Worm (Caenorhabditis elegans) whole organism, young adult: Measurements from ENCODE around the gene gcy-31.

Experiments used
- B0336.3 ChIP-seq: fragments of 200-800 bp; sonication (Bioruptor generic); IDR thresholded peaks from 2 replicates; pipeline ENCODE4 v1.3.6; 2022; ENCODE audit warnings: missing genetic modification characterization, missing compliant biosample characterization
- F37B4.10 ChIP-seq: fragments of 200-800 bp; sonication (Bioruptor generic); IDR thresholded peaks from 2 replicates; pipeline ENCODE4 v1.3.6; 2022; ENCODE audit warnings: missing genetic modification characterization, missing compliant biosample characterization
- F49E8.2 ChIP-seq: sonication (generic microtip); optimal IDR thresholded peaks from 3 replicates; lab custom pipeline; 2017; ENCODE audit warnings: missing genetic modification characterization, mild to moderate bottlenecking, missing compliant biosample characterization, antibody characterized with exemption, moderate library complexity; ENCODE audit not compliant: insufficient read depth
- ama-1 ChIP-seq, 3 experiments: fragments of 150-350 bp in 1 of 3; sonication (generic microtip) in 2 of 3; optimal IDR thresholded peaks; 2 replicates each; lab custom pipeline; 2014 to 2018; ENCODE audit warnings: missing biosample characterization in 2 of 3, missing genetic modification characterization in 2 of 3, missing genetic modification reagents in 2 of 3
- athp-1 ChIP-seq: sonication (generic microtip); optimal IDR thresholded peaks from 2 replicates; lab custom pipeline; 2017; ENCODE audit warnings: mild to moderate bottlenecking, missing genetic modification characterization, missing compliant biosample characterization
- die-1 ChIP-seq: sonication (generic microtip); optimal IDR thresholded peaks from 2 replicates; lab custom pipeline; 2016; ENCODE audit warnings: missing genotype, mild to moderate bottlenecking, missing genetic modification characterization, missing compliant biosample characterization
- sea-2 ChIP-seq: fragments of 200-800 bp; sonication (Bioruptor generic); IDR thresholded peaks from 2 replicates; pipeline ENCODE4 v1.3.6; 2022; ENCODE audit warnings: missing genetic modification characterization, missing compliant biosample characterization
- snpc-4 ChIP-seq, 5 experiments: fragments of 150-350 bp in 1 of 5; sonication (generic microtip) in 4 of 5; optimal IDR thresholded peaks; 2 replicates each; lab custom pipeline; 2014 to 2018; ENCODE audit warnings: missing genetic modification characterization in 5 of 5, missing biosample characterization in 3 of 5, antibody characterized with exemption in 2 of 5, mild to moderate bottlenecking in 2 of 5, missing compliant biosample characterization in 2 of 5, missing genotype in 2 of 5, moderate library complexity in 2 of 5, missing genetic modification reagents in 1 of 5
- unc-62 ChIP-seq: fragments of 150-350 bp; optimal IDR thresholded peaks from 2 replicates; lab custom pipeline; 2014; ENCODE audit warnings: missing biosample characterization, missing genetic modification reagents, missing genetic modification characterization

ce11 chrX:2457461-2457860, 30.2 kb upstream of the gcy-31 start:
- TF ChIP-seq athp-1 (no peak), F49E8.2 (no peak), F37B4.10 (no peak), B0336.3 (GFP tag; lab: Robert Waterston, UW) (no peak), snpc-4 (GFP tag; optimal IDR thresholded peaks at IDR 0.05; lab: Kevin White, UChicago) (no peak), snpc-4 (tag; optimal IDR thresholded peaks at IDR 0.05; lab: Kevin White, UChicago) (no peak), ama-1 (optimal IDR thresholded peaks at IDR 0.05; lab: Kevin White, UChicago) (no peak), ama-1 (GFP tag; optimal IDR thresholded peaks at IDR 0.05; lab: Kevin White, UChicago) (no peak), die-1 (no peak), sea-2 (GFP tag; lab: Robert Waterston, UW) (no peak), unc-62 (no peak)
